Fruit fly (Drosophila melanogaster): ENCODE data around the gene CG42233.

dm6 chr3R:31808571-31808970 lies 3.5 kb upstream of the CG42233 start:
- TF ChIP-seq CG4496 (GFP tag; IDR thresholded peaks at IDR 0.05) (no peak), Pif1B (GFP tag; optimal IDR thresholded peaks at IDR 0.05) (no peak), CG12605 (GFP tag; IDR thresholded peaks at IDR 0.05) (no peak), CG17806 (tag; optimal IDR thresholded peaks at IDR 0.05) (no peak), CG15710 (tag; optimal IDR thresholded peaks at IDR 0.05) (no peak), CG10348 (GFP tag; IDR thresholded peaks at IDR 0.05) (no peak), CG32121 (GFP tag; IDR thresholded peaks at IDR 0.05) (no peak), CG13204 (GFP tag; optimal IDR thresholded peaks at IDR 0.05) (no peak), CG14655 (GFP tag; optimal IDR thresholded peaks at IDR 0.05) (no peak), EcR (GFP tag; optimal IDR thresholded peaks at IDR 0.05) (no peak)
